Worm (Caenorhabditis elegans) whole organism, L3 larva: Measurements from ENCODE around the gene Y41C4A.21.
A peak's percentile ranks its signal among the peaks of the same experiment; 100 is the strongest.

Source experiments
- aly-2 ChIP-seq: fragments of 150-350 bp; optimal IDR thresholded peaks from 2 replicates; lab custom pipeline; 2014; ENCODE audit warnings: missing biosample characterization, missing genetic modification characterization
- ama-1 ChIP-seq: fragments of 150-350 bp; optimal IDR thresholded peaks from 2 replicates; lab custom pipeline; 2018
- ceh-28 ChIP-seq: fragments of 150-350 bp; optimal IDR thresholded peaks from 2 replicates; lab custom pipeline; 2014; ENCODE audit warnings: missing biosample characterization, missing genetic modification reagents, missing genetic modification characterization
- ceh-82 ChIP-seq: fragments of 150-350 bp; optimal IDR thresholded peaks from 2 replicates; lab custom pipeline; 2014; ENCODE audit warnings: missing biosample characterization, missing genetic modification characterization
- ceh-9 ChIP-seq: sonication (generic microtip); optimal IDR thresholded peaks from 2 replicates; lab custom pipeline; 2018; ENCODE audit warnings: missing biosample characterization, missing genetic modification characterization
- daf-12 ChIP-seq: fragments of 150-350 bp; optimal IDR thresholded peaks from 2 replicates; lab custom pipeline; 2014; ENCODE audit warnings: missing biosample characterization, missing genetic modification reagents, missing genetic modification characterization
- egl-5 ChIP-seq: fragments of 150-350 bp; optimal IDR thresholded peaks from 2 replicates; lab custom pipeline; 2017; ENCODE audit warnings: missing biosample characterization, missing genetic modification reagents, missing genetic modification characterization, inconsistent platforms
- elt-1 ChIP-seq: fragments of 150-350 bp; optimal IDR thresholded peaks from 2 replicates; lab custom pipeline; 2014; ENCODE audit warnings: missing biosample characterization, missing genetic modification characterization
- elt-2 ChIP-seq: sonication (generic microtip); optimal IDR thresholded peaks from 2 replicates; lab custom pipeline; 2016; ENCODE audit warnings: missing genetic modification reagents, mild to moderate bottlenecking, missing genetic modification characterization, missing compliant biosample characterization
- elt-3 ChIP-seq, 3 experiments: fragments of 150-350 bp in 1 of 3; sonication (generic microtip) in 2 of 3; optimal IDR thresholded peaks; 2 replicates in 2 of 3; 4 replicates in 1 of 3; lab custom pipeline; 2014 to 2017; ENCODE audit warnings: missing biosample characterization in 3 of 3, missing genetic modification characterization in 3 of 3
- fkh-2 ChIP-seq: fragments of 150-350 bp; optimal IDR thresholded peaks from 2 replicates; lab custom pipeline; 2014; ENCODE audit warnings: missing biosample characterization, missing genetic modification reagents, missing genetic modification characterization
- fos-1 ChIP-seq: fragments of 150-350 bp; optimal IDR thresholded peaks from 2 replicates; lab custom pipeline; 2014; ENCODE audit warnings: missing biosample characterization, missing genetic modification characterization
- hmg-11 ChIP-seq: sonication (generic microtip); optimal IDR thresholded peaks from 2 replicates; lab custom pipeline; 2016; ENCODE audit warnings: missing genetic modification characterization, missing compliant biosample characterization
- lin-15B ChIP-seq: fragments of 150-350 bp; optimal IDR thresholded peaks from 2 replicates; lab custom pipeline; 2014; ENCODE audit warnings: missing biosample characterization, missing genetic modification characterization
- lin-39 ChIP-seq: fragments of 150-350 bp; optimal IDR thresholded peaks from 2 replicates; lab custom pipeline; 2018; ENCODE audit warnings: missing biosample characterization, missing genetic modification reagents, missing genetic modification characterization
- lsy-12 ChIP-seq: sonication (generic microtip); optimal IDR thresholded peaks from 2 replicates; lab custom pipeline; 2016; ENCODE audit warnings: mild to moderate bottlenecking, missing genetic modification characterization, missing compliant biosample characterization
- mdl-1 ChIP-seq: fragments of 150-350 bp; optimal IDR thresholded peaks from 2 replicates; lab custom pipeline; 2014; ENCODE audit warnings: missing biosample characterization, missing genetic modification characterization
- nfya-1 ChIP-seq: sonication (generic microtip); optimal IDR thresholded peaks from 2 replicates; lab custom pipeline; 2017; ENCODE audit warnings: missing genetic modification characterization, mild to moderate bottlenecking, missing compliant biosample characterization, antibody characterized with exemption, moderate library complexity; ENCODE audit not compliant: insufficient read depth
- nhr-11 ChIP-seq: fragments of 150-350 bp; optimal IDR thresholded peaks from 2 replicates; lab custom pipeline; 2014; ENCODE audit warnings: missing biosample characterization, missing genetic modification characterization
- nhr-12 ChIP-seq: fragments of 150-350 bp; optimal IDR thresholded peaks from 2 replicates; lab custom pipeline; 2014; ENCODE audit warnings: missing biosample characterization, missing genetic modification characterization
- nhr-237 ChIP-seq: fragments of 150-350 bp; optimal IDR thresholded peaks from 2 replicates; lab custom pipeline; 2014; ENCODE audit warnings: missing biosample characterization, missing genetic modification characterization
- nhr-28 ChIP-seq: fragments of 150-350 bp; optimal IDR thresholded peaks from 2 replicates; lab custom pipeline; 2014; ENCODE audit warnings: missing biosample characterization, missing genetic modification characterization
- nhr-43 ChIP-seq: sonication (generic microtip); optimal IDR thresholded peaks from 2 replicates; lab custom pipeline; 2016; ENCODE audit warnings: mild to moderate bottlenecking, missing genetic modification characterization, missing compliant biosample characterization; ENCODE audit not compliant: poor library complexity, severe bottlenecking
- nhr-76 ChIP-seq: fragments of 150-350 bp; sonication (generic microtip); optimal IDR thresholded peaks from 5 replicates; lab custom pipeline; 2014; ENCODE audit warnings: missing biosample characterization, missing genetic modification characterization
- pha-4 ChIP-seq: fragments of 150-350 bp; optimal IDR thresholded peaks from 2 replicates; lab custom pipeline; 2014; ENCODE audit warnings: missing biosample characterization, missing genetic modification reagents, missing genetic modification characterization
- pqm-1 ChIP-seq: fragments of 150-350 bp; optimal IDR thresholded peaks from 2 replicates; lab custom pipeline; 2017; ENCODE audit warnings: missing biosample characterization, missing genetic modification characterization, inconsistent platforms
- sea-2 ChIP-seq: fragments of 150-350 bp; sonication (generic microtip); optimal IDR thresholded peaks from 4 replicates; lab custom pipeline; 2014; ENCODE audit warnings: missing biosample characterization, missing genetic modification reagents, missing genetic modification characterization
- snpc-4 ChIP-seq: fragments of 150-350 bp; optimal IDR thresholded peaks from 2 replicates; lab custom pipeline; 2014; ENCODE audit warnings: missing biosample characterization, missing genetic modification characterization
- tbx-2 ChIP-seq: sonication (generic microtip); optimal IDR thresholded peaks from 2 replicates; lab custom pipeline; 2016; ENCODE audit warnings: mild to moderate bottlenecking, missing genetic modification characterization, missing compliant biosample characterization
- unc-39 ChIP-seq: sonication (generic microtip); optimal IDR thresholded peaks from 4 replicates; lab custom pipeline; 2017; ENCODE audit warnings: missing biosample characterization, missing genetic modification characterization
- zag-1 ChIP-seq: fragments of 150-350 bp; optimal IDR thresholded peaks from 2 replicates; lab custom pipeline; 2014; ENCODE audit warnings: missing biosample characterization, missing genetic modification characterization
- ztf-11 ChIP-seq: fragments of 150-350 bp; optimal IDR thresholded peaks from 2 replicates; lab custom pipeline; 2014; ENCODE audit warnings: missing biosample characterization, missing genetic modification characterization
- ztf-4 ChIP-seq: fragments of 150-350 bp; optimal IDR thresholded peaks from 2 replicates; lab custom pipeline; 2014; ENCODE audit warnings: missing biosample characterization, missing genetic modification characterization

The Y41C4A.21 gene

DNA sequence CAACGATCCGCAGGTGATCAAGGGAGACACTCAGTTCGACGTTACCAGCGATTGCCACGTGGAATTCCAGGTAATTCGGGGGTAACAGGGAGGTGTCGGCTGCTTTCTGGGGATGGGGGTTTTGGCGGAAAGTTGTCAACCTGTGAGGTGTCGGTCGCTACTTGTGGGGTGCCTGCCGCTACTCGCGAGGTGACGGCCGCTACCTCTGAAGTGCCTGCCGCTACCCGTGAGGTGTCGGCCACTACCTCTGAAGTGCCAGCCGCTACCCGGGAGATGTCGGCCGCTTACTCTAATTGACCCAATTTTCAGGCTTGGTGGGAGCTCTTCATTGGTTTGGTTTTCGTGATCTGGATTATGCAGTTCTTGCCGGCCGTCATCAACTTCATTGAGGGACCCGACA is 1.3 kb upstream of the Y41C4A.21 start:
- TF ChIP-seq nhr-43 (tag; lab: Kevin White, UChicago): no peak
- no peak for TF ChIP-seq daf-12
- TF ChIP-seq elt-2 (tag; lab: Kevin White, UChicago): no peak

DNA sequence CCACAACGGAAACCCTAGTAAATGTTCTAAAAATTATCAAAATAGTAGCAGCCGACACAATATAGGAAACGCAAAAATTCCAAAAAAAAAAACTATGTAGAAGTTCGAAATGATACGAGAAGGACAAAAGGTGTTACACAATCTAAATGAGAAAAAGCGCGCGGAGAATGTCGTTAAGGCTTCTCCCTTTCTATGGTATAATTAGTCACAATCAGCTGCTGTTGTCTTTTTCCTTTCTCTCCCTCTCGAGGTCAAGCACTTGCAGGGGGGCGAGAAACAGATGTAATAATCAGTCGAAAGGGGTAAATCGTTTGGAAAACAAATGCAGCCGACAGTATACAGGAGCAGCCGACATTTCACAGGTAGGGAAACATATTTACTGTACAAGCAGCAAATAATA is 665 bp upstream of the Y41C4A.21 start:
- TF ChIP-seq ceh-82 (tag; lab: Kevin White, UChicago): no peak
- TF ChIP-seq aly-2 (tag; lab: Kevin White, UChicago): no peak
- no peak for TF ChIP-seq tbx-2 (tag; lab: Kevin White, UChicago)
- no peak for TF ChIP-seq fkh-2 (tag; lab: Kevin White, UChicago)
- TF ChIP-seq snpc-4: no peak
- no peak for TF ChIP-seq zag-1 (tag; lab: Kevin White, UChicago)
- no peak for TF ChIP-seq elt-1 (tag; lab: Kevin White, UChicago)
- TF ChIP-seq, all 47 proteins: peak for 0

DNA sequence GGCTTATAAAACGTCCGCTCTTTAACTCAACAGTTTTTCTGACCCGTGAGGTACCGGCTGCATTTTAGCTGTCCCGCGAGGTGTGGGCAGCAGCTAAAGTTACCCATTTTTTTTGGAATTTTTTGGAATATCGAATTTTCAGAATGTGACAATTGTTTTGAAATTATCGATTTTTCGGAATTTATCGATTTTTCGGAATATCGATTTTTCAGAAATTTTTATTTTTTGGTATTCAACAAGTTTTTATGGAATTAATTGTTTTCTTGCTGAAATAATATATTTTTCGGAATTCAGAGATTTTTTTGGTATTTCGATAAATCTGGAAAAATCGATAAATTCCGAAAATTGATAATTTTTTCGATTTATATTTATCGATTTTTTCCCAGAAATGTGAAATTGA is 787 bp downstream of the Y41C4A.21 start:
- TF ChIP-seq pqm-1 (tag; lab: Kevin White, UChicago) (no peak), unc-39 (tag; lab: Kevin White, UChicago) (no peak), nhr-12 (tag; lab: Kevin White, UChicago) (no peak), ceh-28 (tag; lab: Kevin White, UChicago) (peak; percentile 97), ztf-4 (tag; lab: Kevin White, UChicago) (no peak), nhr-43 (tag; lab: Kevin White, UChicago) (no peak), sea-2 (GFP tag; lab: Kevin White, UChicago) (no peak)

DNA sequence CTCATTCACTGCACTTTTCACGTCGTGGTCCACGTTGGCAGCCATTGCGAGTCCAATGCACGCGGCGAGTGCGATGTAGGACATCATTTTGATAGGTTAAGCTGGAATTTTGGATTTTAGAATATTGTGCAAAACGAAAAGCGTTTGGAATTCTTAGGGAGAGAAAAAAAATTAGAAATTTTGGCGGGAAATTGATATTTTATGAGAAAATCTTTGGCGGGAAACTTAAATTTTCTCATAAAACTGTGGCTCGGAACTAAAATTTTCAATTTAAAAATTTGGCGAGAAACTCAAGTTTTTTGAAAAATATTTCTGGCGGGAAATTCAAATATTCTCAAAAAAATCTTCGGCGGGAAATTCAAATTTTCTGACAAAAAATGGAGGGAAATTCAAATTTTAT is 5.4 kb downstream of the Y41C4A.21 start, which contains the start of gene sup-1:
Gene sup-1 (minus strand): TSS at position 101 of the 400 bp plus-strand sequence.
- TF ChIP-seq fos-1: no peak
- no peak for TF ChIP-seq elt-2 (tag; lab: Kevin White, UChicago)
- no peak for TF ChIP-seq egl-5 (tag; lab: Kevin White, UChicago)
- no peak for TF ChIP-seq ama-1 (lab: Kevin White, UChicago)
- TF ChIP-seq elt-3 (tag; optimal IDR thresholded peaks at IDR 0.05; lab: Kevin White, UChicago): no peak
- TF ChIP-seq unc-39 (tag; lab: Kevin White, UChicago): no peak
- no peak for TF ChIP-seq tbx-2 (tag; lab: Kevin White, UChicago)
- no peak for TF ChIP-seq zag-1 (tag; lab: Kevin White, UChicago)
- TF ChIP-seq ceh-9 (tag; lab: Kevin White, UChicago): no peak
- no peak for TF ChIP-seq pha-4
- TF ChIP-seq nhr-43 (tag; lab: Kevin White, UChicago): no peak
- TF ChIP-seq nhr-237 (tag; lab: Kevin White, UChicago): no peak
- no peak for TF ChIP-seq daf-12
- no peak for TF ChIP-seq fkh-2 (tag; lab: Kevin White, UChicago)
- no peak for TF ChIP-seq ceh-82 (tag; lab: Kevin White, UChicago)
- TF ChIP-seq lsy-12: no peak
- TF ChIP-seq hmg-11 (tag; lab: Kevin White, UChicago): no peak
- no peak for TF ChIP-seq nhr-28 (tag; lab: Kevin White, UChicago)
- no peak for TF ChIP-seq nhr-11 (tag; lab: Kevin White, UChicago)
- TF ChIP-seq snpc-4: no peak

DNA sequence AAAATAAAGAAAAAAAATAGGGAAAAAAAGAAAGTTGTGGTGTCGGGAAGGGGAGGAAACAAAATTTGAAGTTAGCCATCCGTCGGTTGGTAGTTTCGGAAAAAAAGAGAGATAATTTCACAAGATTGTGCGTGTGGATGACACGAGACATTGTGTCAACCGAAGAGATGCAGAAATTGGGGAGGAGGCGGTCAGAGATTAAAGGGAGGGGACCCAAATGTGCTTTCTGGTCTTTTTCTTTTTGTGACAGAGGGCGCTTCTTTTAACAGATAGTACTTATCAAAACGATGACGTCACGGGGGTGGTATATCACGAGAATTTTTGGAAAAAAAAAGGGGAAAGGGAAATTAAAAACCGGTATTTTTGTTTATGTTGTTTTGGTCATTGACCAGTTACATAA is 6.3 kb downstream of the Y41C4A.21 start:
- TF ChIP-seq ceh-82 (tag; lab: Kevin White, UChicago) (no peak), nhr-12 (tag; lab: Kevin White, UChicago) (no peak), egl-5 (tag; lab: Kevin White, UChicago) (no peak), elt-1 (tag; lab: Kevin White, UChicago) (peak; percentile 24), nhr-76 (no peak), ztf-11 (no peak), lin-39 (peak; percentile 73), hmg-11 (tag; lab: Kevin White, UChicago) (peak; percentile 11), nfya-1 (peak; percentile 73), mdl-1 (peak; percentile 21), lin-15B (peak; percentile 17)
- TF ChIP-seq, all 47 proteins: peak for 6
